Fruit fly (Drosophila melanogaster) whole organism, embryonic: ENCODE data around the gene Dpp10.

ENCODE experiments used
- C15 ChIP-seq: fragments of 200-800 bp; sonication (Bioruptor generic); IDR thresholded peaks from 3 replicates; pipeline ENCODE4 v1.3.6; 2022; ENCODE audit warnings: missing biosample characterization, missing genetic modification characterization
- CG10274 ChIP-seq: fragments of 200-800 bp; sonication (Bioruptor generic); optimal IDR thresholded peaks from 3 replicates; lab custom pipeline; 2017; ENCODE audit warnings: missing biosample characterization, mild to moderate bottlenecking, missing genetic modification characterization
- CG10366 ChIP-seq: fragments of 200-800 bp; sonication (Bioruptor generic); IDR thresholded peaks from 2 replicates; pipeline ENCODE4 v1.3.6; 2022; ENCODE audit warnings: missing biosample characterization, missing genetic modification characterization
- CG10431 ChIP-seq: fragments of 200-800 bp; sonication (Bioruptor generic); optimal IDR thresholded peaks from 3 replicates; lab custom pipeline; 2018; ENCODE audit warnings: missing biosample characterization, mild to moderate bottlenecking, missing genetic modification characterization
- CG11247 ChIP-seq: fragments of 200-800 bp; sonication (Bioruptor generic); IDR thresholded peaks from 2 replicates; pipeline ENCODE4 v1.3.6; 2022; ENCODE audit warnings: missing biosample characterization, missing genetic modification characterization
- CG11398 ChIP-seq: fragments of 200-800 bp; sonication (Bioruptor generic); optimal IDR thresholded peaks from 2 replicates; lab custom pipeline; 2016; ENCODE audit warnings: missing biosample characterization, missing genetic modification characterization
- CG14441 ChIP-seq: fragments of 200-800 bp; sonication (Bioruptor generic); IDR thresholded peaks from 2 replicates; pipeline ENCODE4 v1.3.6; 2022; ENCODE audit warnings: missing biosample characterization, missing genetic modification characterization
- CG16813 ChIP-seq: fragments of 200-800 bp; sonication (Bioruptor generic); IDR thresholded peaks from 3 replicates; pipeline ENCODE4 v1.3.6; 2022; ENCODE audit warnings: missing biosample characterization, missing genetic modification characterization; ENCODE audit not compliant: partially characterized antibody
- CG16815 ChIP-seq: fragments of 200-800 bp; sonication (Bioruptor generic); optimal IDR thresholded peaks from 3 replicates; lab custom pipeline; 2017; ENCODE audit warnings: missing biosample characterization, mild to moderate bottlenecking, missing genetic modification characterization
- CG16863 ChIP-seq: fragments of 200-800 bp; sonication (Bioruptor generic); optimal IDR thresholded peaks from 3 replicates; lab custom pipeline; 2016; ENCODE audit warnings: missing biosample characterization, missing genetic modification characterization
- CG17328 ChIP-seq: fragments of 200-800 bp; sonication (Bioruptor generic); IDR thresholded peaks from 2 replicates; pipeline ENCODE4 v1.3.6; 2022; ENCODE audit warnings: missing biosample characterization, missing genetic modification characterization
- CG17359 ChIP-seq: fragments of 200-800 bp; sonication (Bioruptor generic); optimal IDR thresholded peaks from 3 replicates; lab custom pipeline; 2018; ENCODE audit warnings: missing biosample characterization, mild to moderate bottlenecking, missing genetic modification characterization, moderate library complexity
- CG2120 ChIP-seq: fragments of 200-800 bp; sonication (Bioruptor generic); optimal IDR thresholded peaks from 3 replicates; lab custom pipeline; 2016; ENCODE audit warnings: missing biosample characterization, missing genetic modification characterization
- CG30403 ChIP-seq: fragments of 200-800 bp; sonication (Bioruptor generic); optimal IDR thresholded peaks from 3 replicates; lab custom pipeline; 2016; ENCODE audit warnings: missing biosample characterization, missing genetic modification characterization
- CG7987 ChIP-seq: fragments of 200-800 bp; sonication (Bioruptor generic); optimal IDR thresholded peaks from 2 replicates; lab custom pipeline; 2018; ENCODE audit warnings: missing biosample characterization, mild to moderate bottlenecking, missing genetic modification characterization, moderate library complexity
- CG9609 ChIP-seq: fragments of 200-800 bp; sonication (Bioruptor generic); optimal IDR thresholded peaks from 3 replicates; lab custom pipeline; 2016; ENCODE audit warnings: missing biosample characterization, missing genetic modification characterization
- CG9817 ChIP-seq: fragments of 200-800 bp; sonication (Bioruptor generic); optimal IDR thresholded peaks from 2 replicates; lab custom pipeline; 2018; ENCODE audit warnings: missing biosample characterization, mild to moderate bottlenecking, missing genetic modification characterization, moderate library complexity
- CG9876 ChIP-seq: fragments of 200-800 bp; sonication (Bioruptor generic); optimal IDR thresholded peaks from 2 replicates; lab custom pipeline; 2016; ENCODE audit warnings: missing biosample characterization, missing genetic modification characterization
- CTCF ChIP-seq: fragments of 200-800 bp; sonication (Bioruptor generic); optimal IDR thresholded peaks from 2 replicates; lab custom pipeline; 2017; ENCODE audit warnings: missing biosample characterization, mild to moderate bottlenecking, missing genetic modification characterization, moderate library complexity
- CoRest ChIP-seq: fragments of 200-800 bp; sonication (Bioruptor generic); optimal IDR thresholded peaks from 3 replicates; lab custom pipeline; 2018; ENCODE audit warnings: missing biosample characterization, mild to moderate bottlenecking, missing genetic modification characterization, moderate library complexity
- Dip3 ChIP-seq: fragments of 200-800 bp; sonication (Bioruptor generic); optimal IDR thresholded peaks from 3 replicates; lab custom pipeline; 2016; ENCODE audit warnings: missing biosample characterization, missing genetic modification characterization
- Hr51 ChIP-seq, 2 experiments: fragments of 200-800 bp; sonication (Bioruptor generic); optimal IDR thresholded peaks; 2 replicates in 1 of 2; 3 replicates in 1 of 2; lab custom pipeline; 2016 to 2018; ENCODE audit warnings: missing biosample characterization in 2 of 2, missing genetic modification characterization in 2 of 2, mild to moderate bottlenecking in 1 of 2, moderate library complexity in 1 of 2
- Hr78 ChIP-seq, 2 experiments: fragments of 200-800 bp in 1 of 2; fragments of >200 bp in 1 of 2; sonication (Bioruptor generic) in 1 of 2; optimal IDR thresholded peaks; 2 replicates each; lab custom pipeline; 2017 to 2019; ENCODE audit warnings: missing biosample characterization in 2 of 2, missing genetic modification characterization in 2 of 2, mild to moderate bottlenecking in 1 of 2, moderate library complexity in 1 of 2
- Lpt ChIP-seq: fragments of >200 bp; optimal IDR thresholded peaks from 2 replicates; lab custom pipeline; 2018; ENCODE audit warnings: missing biosample characterization, missing genetic modification characterization
- Mad ChIP-seq: fragments of 200-800 bp; sonication (Bioruptor generic); optimal IDR thresholded peaks from 2 replicates; lab custom pipeline; 2016; ENCODE audit warnings: missing biosample characterization, missing genetic modification characterization
- Max ChIP-seq: fragments of 200-800 bp; sonication (Bioruptor generic); optimal IDR thresholded peaks from 2 replicates; lab custom pipeline; 2016; ENCODE audit warnings: missing biosample characterization, mild to moderate bottlenecking, missing genetic modification characterization
- Myb ChIP-seq: fragments of 200-800 bp; sonication (Bioruptor generic); optimal IDR thresholded peaks from 2 replicates; lab custom pipeline; 2016; ENCODE audit warnings: missing biosample characterization, missing genetic modification characterization
- Six4 ChIP-seq: fragments of 200-800 bp; sonication (Bioruptor generic); optimal IDR thresholded peaks from 2 replicates; lab custom pipeline; 2016; ENCODE audit warnings: missing biosample characterization, missing genetic modification characterization
- TFAM ChIP-seq: fragments of 200-800 bp; sonication (Bioruptor generic); optimal IDR thresholded peaks from 2 replicates; lab custom pipeline; 2017; ENCODE audit warnings: missing biosample characterization, missing genetic modification characterization, inconsistent platforms
- al ChIP-seq: fragments of 200-800 bp; sonication (Bioruptor generic); IDR thresholded peaks from 2 replicates; pipeline ENCODE4 v1.3.6; 2022; ENCODE audit warnings: missing biosample characterization, missing genetic modification characterization
- ato ChIP-seq: fragments of 200-800 bp; sonication (Bioruptor generic); IDR thresholded peaks from 2 replicates; pipeline ENCODE4 v1.3.6; 2022; ENCODE audit warnings: missing biosample characterization, missing genetic modification characterization; ENCODE audit not compliant: partially characterized antibody
- bcd ChIP-seq: fragments of 200-800 bp; sonication (Bioruptor generic); optimal IDR thresholded peaks from 2 replicates; lab custom pipeline; 2017; ENCODE audit warnings: missing biosample characterization, mild to moderate bottlenecking, missing genetic modification characterization
- corto ChIP-seq: fragments of 200-800 bp; sonication (Bioruptor generic); optimal IDR thresholded peaks from 2 replicates; lab custom pipeline; 2016; ENCODE audit warnings: missing biosample characterization, mild to moderate bottlenecking, missing genetic modification characterization, moderate library complexity
- danr ChIP-seq: fragments of 200-800 bp; sonication (Bioruptor generic); IDR thresholded peaks from 2 replicates; pipeline ENCODE4 v1.3.6; 2022; ENCODE audit warnings: missing biosample characterization, missing genetic modification characterization
- ems ChIP-seq: fragments of 200-800 bp; sonication (Bioruptor generic); optimal IDR thresholded peaks from 3 replicates; lab custom pipeline; 2016; ENCODE audit warnings: missing biosample characterization, missing genetic modification characterization
- en ChIP-seq: fragments of 200-800 bp; sonication (Bioruptor generic); optimal IDR thresholded peaks from 2 replicates; lab custom pipeline; 2016; ENCODE audit warnings: missing biosample characterization, missing genetic modification characterization
- eyg ChIP-seq: fragments of 200-800 bp; sonication (Bioruptor generic); optimal IDR thresholded peaks from 3 replicates; lab custom pipeline; 2016; ENCODE audit warnings: missing biosample characterization, missing genetic modification characterization
- fd96Cb ChIP-seq: fragments of 200-800 bp; sonication (Bioruptor generic); optimal IDR thresholded peaks from 2 replicates; lab custom pipeline; 2018; ENCODE audit warnings: missing biosample characterization, mild to moderate bottlenecking, missing genetic modification characterization, moderate library complexity
- gcm2 ChIP-seq: fragments of 200-800 bp; sonication (Bioruptor generic); optimal IDR thresholded peaks from 2 replicates; lab custom pipeline; 2016; ENCODE audit warnings: missing biosample characterization, missing genetic modification characterization
- gem ChIP-seq: fragments of 200-800 bp; sonication (Bioruptor generic); optimal IDR thresholded peaks from 2 replicates; lab custom pipeline; 2019; ENCODE audit warnings: missing biosample characterization, mild to moderate bottlenecking, missing genetic modification characterization, moderate library complexity
- ken ChIP-seq: fragments of 200-800 bp; sonication (Bioruptor generic); IDR thresholded peaks from 3 replicates; pipeline ENCODE4 v1.3.6; 2022; ENCODE audit warnings: missing biosample characterization, missing genetic modification characterization
- lola ChIP-seq, 3 experiments: fragments of >200 bp in 2 of 3; fragments of 200-800 bp in 1 of 3; sonication (Bioruptor generic) in 1 of 3; optimal IDR thresholded peaks; 2 replicates each; lab custom pipeline; 2017 to 2019; ENCODE audit warnings: missing biosample characterization in 3 of 3, missing genetic modification characterization in 3 of 3, mild to moderate bottlenecking in 1 of 3, moderate library complexity in 1 of 3
- luna ChIP-seq: fragments of 200-800 bp; sonication (Bioruptor generic); optimal IDR thresholded peaks from 2 replicates; lab custom pipeline; 2016; ENCODE audit warnings: missing biosample characterization, missing genetic modification characterization
- mirr ChIP-seq: fragments of 200-800 bp; sonication (Bioruptor generic); optimal IDR thresholded peaks from 3 replicates; lab custom pipeline; 2018; ENCODE audit warnings: missing biosample characterization, mild to moderate bottlenecking, missing genetic modification characterization
- oc ChIP-seq: fragments of 200-800 bp; sonication (Bioruptor generic); optimal IDR thresholded peaks from 2 replicates; lab custom pipeline; 2018; ENCODE audit warnings: missing biosample characterization, mild to moderate bottlenecking, missing genetic modification characterization, moderate library complexity
- org-1 ChIP-seq: fragments of 200-800 bp; sonication (Bioruptor generic); optimal IDR thresholded peaks from 2 replicates; lab custom pipeline; 2017; ENCODE audit warnings: missing biosample characterization, missing genetic modification characterization
- peb ChIP-seq: fragments of 200-800 bp; sonication (Bioruptor generic); IDR thresholded peaks from 2 replicates; pipeline ENCODE4 v1.3.6; 2022; ENCODE audit warnings: missing biosample characterization, missing genetic modification characterization
- row ChIP-seq: fragments of 200-800 bp; sonication (Bioruptor generic); IDR thresholded peaks from 3 replicates; pipeline ENCODE4 v1.3.6; 2022; ENCODE audit warnings: missing biosample characterization, missing genetic modification characterization
- sna ChIP-seq: fragments of 200-800 bp; sonication (Bioruptor generic); IDR thresholded peaks from 2 replicates; pipeline ENCODE4 v1.3.6; 2022; ENCODE audit warnings: missing biosample characterization, missing genetic modification characterization; ENCODE audit not compliant: partially characterized antibody
- sqz ChIP-seq: fragments of 200-800 bp; sonication (Bioruptor generic); optimal IDR thresholded peaks from 3 replicates; lab custom pipeline; 2018; ENCODE audit warnings: missing biosample characterization, mild to moderate bottlenecking, missing genetic modification characterization
- wor ChIP-seq: fragments of 200-800 bp; sonication (Bioruptor generic); IDR thresholded peaks from 2 replicates; pipeline ENCODE4 v1.3.6; 2022; ENCODE audit warnings: missing biosample characterization, missing genetic modification characterization

The Dpp10 gene

dm6 chr2L:6649085-6649754 lies 48.4 kb upstream of the Dpp10 start, which contains the start of the genes CG31635 and Tango1 (continued):
- TF ChIP-seq CG10274 (GFP tag; lab: Kevin White, UChicago) = no peak
- no peak for TF ChIP-seq CG17328 (GFP tag; lab: Robert Waterston, UW)
- TF ChIP-seq Mad = no peak
- TF ChIP-seq CG9876 (GFP tag; lab: Kevin White, UChicago) = no peak
- no peak for TF ChIP-seq Lpt
- TF ChIP-seq luna = no peak
- TF ChIP-seq CG10431 (GFP tag; lab: Kevin White, UChicago) = no peak
- no peak for TF ChIP-seq wor (GFP tag; lab: Robert Waterston, UW)
- TF ChIP-seq danr (GFP tag; lab: Robert Waterston, UW) = no peak
- TF ChIP-seq CG16815 (GFP tag; lab: Kevin White, UChicago) = no peak
- TF ChIP-seq CTCF (GFP tag; lab: Kevin White, UChicago) = no peak
- TF ChIP-seq mirr (GFP tag; lab: Kevin White, UChicago) = no peak
- peak; percentile 12 for TF ChIP-seq Dip3 (GFP tag; lab: Kevin White, UChicago)
- no peak for TF ChIP-seq ems (GFP tag; lab: Kevin White, UChicago)
- TF ChIP-seq CG11247 = no peak
- TF ChIP-seq ato = no peak
- no peak for TF ChIP-seq CG10366 (GFP tag; lab: Robert Waterston, UW)
- no peak for TF ChIP-seq gem
- TF ChIP-seq CoRest (tag; lab: Kevin White, UChicago) = no peak
- no peak for TF ChIP-seq CG11398 (GFP tag; lab: Kevin White, UChicago)
- no peak for TF ChIP-seq fd96Cb (tag; lab: Kevin White, UChicago)
- TF ChIP-seq bcd (GFP tag; lab: Kevin White, UChicago) = no peak
- TF ChIP-seq CG30403 (GFP tag; lab: Kevin White, UChicago) = peak; percentile 30
- no peak for TF ChIP-seq CG7987 (GFP tag; lab: Kevin White, UChicago)
- no peak for TF ChIP-seq al (GFP tag; lab: Robert Waterston, UW)
- no peak for TF ChIP-seq ken
- TF ChIP-seq C15 (GFP tag; lab: Robert Waterston, UW) = no peak
- no peak for TF ChIP-seq eyg (GFP tag; lab: Kevin White, UChicago)
- no peak for TF ChIP-seq gcm2 (GFP tag; lab: Kevin White, UChicago)
- no peak for TF ChIP-seq CG17359 (tag; lab: Kevin White, UChicago)
- TF ChIP-seq CG16813 (GFP tag; lab: Robert Waterston, UW) = no peak
- no peak for TF ChIP-seq org-1 (GFP tag; lab: Kevin White, UChicago)
- TF ChIP-seq lola (GFP tag; optimal IDR thresholded peaks at IDR 0.05; lab: Kevin White, UChicago) = no peak
- no peak for TF ChIP-seq Hr51 (GFP tag; optimal IDR thresholded peaks at IDR 0.05; lab: Kevin White, UChicago)
- peak; percentile 77 for TF ChIP-seq row (GFP tag; lab: Robert Waterston, UW)
- TF ChIP-seq CG16863 = no peak
- no peak for TF ChIP-seq Hr78 (GFP tag; optimal IDR thresholded peaks at IDR 0.05; lab: Kevin White, UChicago)
- TF ChIP-seq CG2120 = peak; percentile 39
- 0 out of 2 replicates have a peak, but pooled peaks have one; percentile 14 for TF ChIP-seq CG14441 (GFP tag; lab: Robert Waterston, UW)
- TF ChIP-seq Max = peak; percentile 57
- TF ChIP-seq CG9817 (tag; lab: Kevin White, UChicago) = no peak
- no peak for TF ChIP-seq sna (GFP tag; lab: Robert Waterston, UW)
- no peak for TF ChIP-seq TFAM (GFP tag; lab: Kevin White, UChicago)
- TF ChIP-seq corto (GFP tag; lab: Kevin White, UChicago) = no peak
- no peak for TF ChIP-seq peb (GFP tag; lab: Robert Waterston, UW)
- TF ChIP-seq oc (tag; lab: Kevin White, UChicago) = no peak
- TF ChIP-seq sqz (GFP tag; lab: Kevin White, UChicago) = no peak
- TF ChIP-seq Six4 (GFP tag; lab: Kevin White, UChicago) = no peak
- peak; percentile 30 for TF ChIP-seq Myb (GFP tag; lab: Kevin White, UChicago)
- no peak for TF ChIP-seq en (GFP tag; lab: Kevin White, UChicago)
- no peak for TF ChIP-seq CG9609 (GFP tag; lab: Kevin White, UChicago)
